Comparison of ENCODE assay signal across 2 fruit fly cellular contexts in the genomic region with DNA sequence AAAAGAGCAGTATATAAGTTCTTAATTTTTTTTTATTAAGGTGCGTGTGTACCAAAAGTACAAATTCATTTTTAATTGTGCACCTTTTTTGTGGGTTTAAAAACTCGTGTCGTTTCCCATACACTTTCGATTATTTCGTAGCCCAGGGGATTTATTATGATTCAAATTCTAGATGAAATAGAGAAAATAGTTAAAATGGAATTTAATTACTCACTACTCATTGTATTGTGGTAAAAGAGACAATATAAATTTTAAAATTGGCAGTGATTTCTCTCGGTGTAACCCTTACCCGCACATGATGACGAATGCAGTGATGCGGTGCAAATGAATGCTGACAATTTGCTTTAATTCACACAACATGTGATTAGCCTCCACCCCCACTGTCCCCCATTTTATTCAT.
A peak's percentile ranks its signal among the peaks of the same experiment; 100 is the strongest.
TF ChIP-seq lines count a peak whose summit lies in the region.

No protein-coding gene starts in this region.

TF ChIP-seq in whole organism, embryonic, 481 proteins besides CTCF, POLR2A, EP300 and RAD21 (continued from another document and continues in another):
- TF ChIP-seq Hmx (GFP tag; optimal IDR thresholded peaks at IDR 0.05; lab: Kevin White, UChicago) = no peak
- TF ChIP-seq nmo (GFP tag; optimal IDR thresholded peaks at IDR 0.05; lab: Kevin White, UChicago) = peak; percentile 3
- TF ChIP-seq CG13123 (GFP tag; optimal IDR thresholded peaks at IDR 0.05; lab: Kevin White, UChicago) = no peak
- TF ChIP-seq CG2889 (GFP tag; IDR thresholded peaks at IDR 0.05; lab: Robert Waterston, UW) = no peak
- TF ChIP-seq TFAM (GFP tag; optimal IDR thresholded peaks at IDR 0.05; lab: Kevin White, UChicago) = no peak
- peak; percentile 33 for TF ChIP-seq CG14441 (GFP tag; IDR thresholded peaks at IDR 0.05; lab: Robert Waterston, UW)
- TF ChIP-seq YL-1 (GFP tag; optimal IDR thresholded peaks at IDR 0.05; lab: Kevin White, UChicago) = no peak
- TF ChIP-seq CG17359 (tag; optimal IDR thresholded peaks at IDR 0.05; lab: Kevin White, UChicago) = no peak
- no peak for TF ChIP-seq CG8281 (tag; optimal IDR thresholded peaks at IDR 0.05; lab: Kevin White, UChicago)
- no peak for TF ChIP-seq D19B (GFP tag; optimal IDR thresholded peaks at IDR 0.05; lab: Kevin White, UChicago)
- TF ChIP-seq bcd (GFP tag; optimal IDR thresholded peaks at IDR 0.05; lab: Kevin White, UChicago) = no peak
- no peak for TF ChIP-seq dpn (GFP tag; optimal IDR thresholded peaks at IDR 0.05; lab: Kevin White, UChicago)
- no peak for TF ChIP-seq H15 (GFP tag; IDR thresholded peaks at IDR 0.05; lab: Robert Waterston, UW)
- TF ChIP-seq h (optimal IDR thresholded peaks at IDR 0.05; lab: Kevin White, UChicago) = no peak
- TF ChIP-seq ci (GFP tag; IDR thresholded peaks at IDR 0.05; lab: Robert Waterston, UW) = peak; percentile 41; the same call in 1 of the 3 replicates
- no peak for TF ChIP-seq CG34224 (GFP tag; IDR thresholded peaks at IDR 0.05; lab: Robert Waterston, UW; ENCODE audit: partially characterized antibody)
- no peak for TF ChIP-seq HLHmδ (GFP tag; optimal IDR thresholded peaks at IDR 0.05; lab: Kevin White, UChicago)
- no peak for TF ChIP-seq sna (GFP tag; IDR thresholded peaks at IDR 0.05; lab: Robert Waterston, UW; ENCODE audit: partially characterized antibody)
- TF ChIP-seq sr (GFP tag; IDR thresholded peaks at IDR 0.05; lab: Robert Waterston, UW) = no peak
- no peak for TF ChIP-seq CG1024 (GFP tag; IDR thresholded peaks at IDR 0.05; lab: Robert Waterston, UW)
- TF ChIP-seq eyg (GFP tag; optimal IDR thresholded peaks at IDR 0.05; lab: Kevin White, UChicago) = no peak
- no peak for TF ChIP-seq CG9876 (GFP tag; optimal IDR thresholded peaks at IDR 0.05; lab: Kevin White, UChicago)
- no peak for TF ChIP-seq Vsx1 (GFP tag; optimal IDR thresholded peaks at IDR 0.05; lab: Kevin White, UChicago)
- TF ChIP-seq HLH3B (GFP tag; IDR thresholded peaks at IDR 0.05; lab: Robert Waterston, UW) = peak; percentile 25; the same call in 1 of the 2 replicates
- no peak for TF ChIP-seq hth (optimal IDR thresholded peaks at IDR 0.05; lab: Kevin White, UChicago)
- peak; percentile 20 for TF ChIP-seq Ssrp (tag; optimal IDR thresholded peaks at IDR 0.05; lab: Kevin White, UChicago)
- peak; percentile 0 for TF ChIP-seq CG10979 (tag; optimal IDR thresholded peaks at IDR 0.05; lab: Kevin White, UChicago)
- TF ChIP-seq CG33557 (GFP tag; optimal IDR thresholded peaks at IDR 0.05; lab: Kevin White, UChicago) = no peak
- peak; percentile 2 for TF ChIP-seq Sox100B (GFP tag; optimal IDR thresholded peaks at IDR 0.05; lab: Kevin White, UChicago)
- TF ChIP-seq yki (optimal IDR thresholded peaks at IDR 0.05; lab: Kevin White, UChicago) = no peak
- TF ChIP-seq jumu (GFP tag; optimal IDR thresholded peaks at IDR 0.05; lab: Kevin White, UChicago) = no peak
- no peak for TF ChIP-seq ro (GFP tag; IDR thresholded peaks at IDR 0.05; lab: Robert Waterston, UW)
- TF ChIP-seq E2f1 (GFP tag; IDR thresholded peaks at IDR 0.05; lab: Robert Waterston, UW) = no peak
- no peak for TF ChIP-seq CG12236 (GFP tag; optimal IDR thresholded peaks at IDR 0.05; lab: Kevin White, UChicago)
- no peak for TF ChIP-seq pros (GFP tag; optimal IDR thresholded peaks at IDR 0.05; lab: Kevin White, UChicago)
- no peak for TF ChIP-seq HLH4C (GFP tag; IDR thresholded peaks at IDR 0.05; lab: Robert Waterston, UW; ENCODE audit: partially characterized antibody)
- TF ChIP-seq CG32767 (GFP tag; IDR thresholded peaks at IDR 0.05; lab: Robert Waterston, UW) = no peak
- TF ChIP-seq phol (tag; optimal IDR thresholded peaks at IDR 0.05; lab: Kevin White, UChicago) = peak; percentile 24
- no peak for TF ChIP-seq CG6175 (GFP tag; IDR thresholded peaks at IDR 0.05; lab: Robert Waterston, UW)
- no peak for TF ChIP-seq gt (GFP tag; IDR thresholded peaks at IDR 0.05; lab: Robert Waterston, UW)
- TF ChIP-seq bbx (GFP tag; IDR thresholded peaks at IDR 0.05; lab: Robert Waterston, UW; ENCODE audit: partially characterized antibody) = no peak
- no peak for TF ChIP-seq Doc3 (GFP tag; IDR thresholded peaks at IDR 0.05; lab: Robert Waterston, UW; ENCODE audit: partially characterized antibody)
- TF ChIP-seq gem (tag; optimal IDR thresholded peaks at IDR 0.05; lab: Kevin White, UChicago) = peak; percentile 47
- no peak for TF ChIP-seq crol (GFP tag; IDR thresholded peaks at IDR 0.05; lab: Robert Waterston, UW)
- TF ChIP-seq Pdp1 (GFP tag; optimal IDR thresholded peaks at IDR 0.05; lab: Kevin White, UChicago) = peak in 1 of 2 experiments; percentile 11
- no peak; the same call in 1 of the 2 replicates for TF ChIP-seq sisA (GFP tag; IDR thresholded peaks at IDR 0.05; lab: Robert Waterston, UW)
- TF ChIP-seq Antp (GFP tag; optimal IDR thresholded peaks at IDR 0.05; lab: Kevin White, UChicago) = no peak
- no peak for TF ChIP-seq schlank (tag; optimal IDR thresholded peaks at IDR 0.05; lab: Kevin White, UChicago)
- no peak for TF ChIP-seq CG6272 (GFP tag; IDR thresholded peaks at IDR 0.05; lab: Robert Waterston, UW)
- peak in 1 of 2 experiments; percentile 44 for TF ChIP-seq Hr51 (GFP tag; optimal IDR thresholded peaks at IDR 0.05; lab: Kevin White, UChicago)
- TF ChIP-seq unc-4 (GFP tag; IDR thresholded peaks at IDR 0.05; lab: Robert Waterston, UW; ENCODE audit: partially characterized antibody) = no peak
- TF ChIP-seq CG7271 (tag; optimal IDR thresholded peaks at IDR 0.05; lab: Kevin White, UChicago) = no peak
- TF ChIP-seq CG1233 (GFP tag; optimal IDR thresholded peaks at IDR 0.05; lab: Kevin White, UChicago) = no peak
- TF ChIP-seq CG10321 (GFP tag; IDR thresholded peaks at IDR 0.05; lab: Robert Waterston, UW) = no peak
- TF ChIP-seq pfk (GFP tag; optimal IDR thresholded peaks at IDR 0.05; lab: Kevin White, UChicago) = no peak
- no peak for TF ChIP-seq Bdp1 (GFP tag; optimal IDR thresholded peaks at IDR 0.05; lab: Kevin White, UChicago)
- TF ChIP-seq chif (GFP tag; optimal IDR thresholded peaks at IDR 0.05; lab: Kevin White, UChicago) = no peak
- no peak for TF ChIP-seq fd102C (GFP tag; optimal IDR thresholded peaks at IDR 0.05; lab: Kevin White, UChicago)
- no peak for TF ChIP-seq scrt (GFP tag; optimal IDR thresholded peaks at IDR 0.05; lab: Kevin White, UChicago)
- no peak for TF ChIP-seq gce (GFP tag; IDR thresholded peaks at IDR 0.05; lab: Robert Waterston, UW)
- TF ChIP-seq lab (GFP tag; optimal IDR thresholded peaks at IDR 0.05; lab: Kevin White, UChicago) = peak; percentile 20
- TF ChIP-seq Oli (tag; optimal IDR thresholded peaks at IDR 0.05; lab: Kevin White, UChicago) = peak; percentile 40
- no peak for TF ChIP-seq bab2 (GFP tag; optimal IDR thresholded peaks at IDR 0.05; lab: Kevin White, UChicago)
- TF ChIP-seq CG16813 (GFP tag; IDR thresholded peaks at IDR 0.05; lab: Robert Waterston, UW; ENCODE audit: partially characterized antibody) = no peak
- TF ChIP-seq Rx (GFP tag; IDR thresholded peaks at IDR 0.05; lab: Robert Waterston, UW) = no peak
- no peak for TF ChIP-seq CrebB (tag; optimal IDR thresholded peaks at IDR 0.05; lab: Kevin White, UChicago)

TF ChIP-seq in whole organism, prepupa, 60 proteins besides CTCF, POLR2A, EP300 and RAD21 (continued from another document):
- TF ChIP-seq CG9139 (GFP tag; optimal IDR thresholded peaks at IDR 0.05; lab: Kevin White, UChicago) (no peak), Hr39 (GFP tag; optimal IDR thresholded peaks at IDR 0.05; lab: Kevin White, UChicago) (peak; percentile 61), CG8319 (GFP tag; optimal IDR thresholded peaks at IDR 0.05; lab: Kevin White, UChicago) (no peak), net (GFP tag; optimal IDR thresholded peaks at IDR 0.05; lab: Kevin White, UChicago) (no peak), CG16779 (tag; optimal IDR thresholded peaks at IDR 0.05; lab: Kevin White, UChicago) (no peak), svp (GFP tag; lab: Kevin White, UChicago) (peak; percentile 70), Sox102F (GFP tag; optimal IDR thresholded peaks at IDR 0.05; lab: Kevin White, UChicago) (peak; percentile 23), CG3032 (tag; optimal IDR thresholded peaks at IDR 0.05; lab: Kevin White, UChicago) (no peak), Eip78C (GFP tag; lab: Kevin White, UChicago) (peak; percentile 69), lz (GFP tag; optimal IDR thresholded peaks at IDR 0.05; lab: Kevin White, UChicago) (peak; percentile 32), OdsH (GFP tag; optimal IDR thresholded peaks at IDR 0.05; lab: Kevin White, UChicago) (peak; percentile 18), CG3919 (GFP tag; optimal IDR thresholded peaks at IDR 0.05; lab: Kevin White, UChicago) (peak; percentile 32)
